Fruit fly (Drosophila melanogaster): ENCODE data around the gene Spn28Da.
A peak's percentile ranks its signal among the peaks of the same experiment; 100 is the strongest.

The Spn28Da gene

DNA sequence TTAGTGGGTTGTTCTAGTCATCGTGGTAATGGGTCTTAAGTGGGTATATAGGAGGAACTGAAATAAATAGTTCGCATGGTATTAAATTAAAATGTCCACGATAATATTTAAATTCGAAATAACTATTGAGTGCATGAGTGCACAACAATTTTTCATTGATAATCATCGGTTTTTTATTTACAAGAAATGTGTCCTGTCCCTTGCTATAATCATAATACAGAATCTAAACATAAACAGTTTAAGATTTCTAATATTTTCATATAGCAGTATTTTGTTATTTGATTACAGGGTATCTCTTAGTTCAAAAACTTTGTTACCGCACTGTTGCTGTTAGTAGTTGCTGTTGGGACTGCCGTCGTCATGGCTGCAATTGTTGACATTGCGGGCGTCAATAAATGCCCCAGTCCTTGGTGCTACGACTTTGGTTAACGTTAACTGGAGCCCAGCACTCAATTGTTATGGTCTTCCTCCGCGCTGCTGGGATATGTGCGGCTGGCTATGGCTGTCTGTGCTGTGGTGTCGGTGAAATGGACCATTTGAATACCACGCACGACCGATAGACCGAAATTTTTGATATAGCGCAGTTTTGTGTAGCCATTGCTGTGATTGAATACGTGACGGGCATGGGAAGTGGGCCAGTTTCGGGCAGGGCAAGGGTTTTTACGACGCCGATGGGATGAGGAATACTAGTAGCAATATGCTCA, 17.0 kb downstream of the Spn28Da start (continued):
- peak; percentile 71 for TF ChIP-seq Atf6 (GFP tag; IDR thresholded peaks at IDR 0.05)
- TF ChIP-seq phol (tag; optimal IDR thresholded peaks at IDR 0.05): peak; percentile 49
- TF ChIP-seq CG18262 (tag; optimal IDR thresholded peaks at IDR 0.05): peak; percentile 50
- TF ChIP-seq CG15073 (GFP tag; optimal IDR thresholded peaks at IDR 0.05): no peak
- no peak for TF ChIP-seq CG16813 (GFP tag; IDR thresholded peaks at IDR 0.05; ENCODE audit: partially characterized antibody)
- no peak for TF ChIP-seq Ets97D (GFP tag; optimal IDR thresholded peaks at IDR 0.05)
- no peak for TF ChIP-seq CG3163 (GFP tag; optimal IDR thresholded peaks at IDR 0.05)
- no peak for TF ChIP-seq HLH54F (GFP tag; optimal IDR thresholded peaks at IDR 0.05)
- TF ChIP-seq gce (GFP tag; IDR thresholded peaks at IDR 0.05): no peak
- no peak for TF ChIP-seq sim (GFP tag; IDR thresholded peaks at IDR 0.05)
- TF ChIP-seq Doc3 (GFP tag; IDR thresholded peaks at IDR 0.05; ENCODE audit: partially characterized antibody): no peak
- no peak for TF ChIP-seq CG34224 (GFP tag; IDR thresholded peaks at IDR 0.05; ENCODE audit: partially characterized antibody)
- no peak for TF ChIP-seq CG4328 (GFP tag; optimal IDR thresholded peaks at IDR 0.05)
- no peak for TF ChIP-seq ac (GFP tag; optimal IDR thresholded peaks at IDR 0.05)
- TF ChIP-seq CG13287 (GFP tag; IDR thresholded peaks at IDR 0.05; ENCODE audit: partially characterized antibody): no peak
- peak; percentile 96 for TF ChIP-seq abd-A (tag; optimal IDR thresholded peaks at IDR 0.05)
- peak; percentile 63 for TF ChIP-seq scrt (GFP tag; optimal IDR thresholded peaks at IDR 0.05)
- TF ChIP-seq HLH3B (GFP tag; IDR thresholded peaks at IDR 0.05): no peak
- TF ChIP-seq Drgx (GFP tag; IDR thresholded peaks at IDR 0.05): no peak
- peak; percentile 46 for TF ChIP-seq CG9932 (GFP tag; IDR thresholded peaks at IDR 0.05)
- TF ChIP-seq E2f2 (GFP tag; IDR thresholded peaks at IDR 0.05): peak; percentile 11; the same call in 1 of the 2 replicates
- peak; percentile 42 for TF ChIP-seq Hr3 (GFP tag; optimal IDR thresholded peaks at IDR 0.05)
- TF ChIP-seq lov (optimal IDR thresholded peaks at IDR 0.05): no peak
- TF ChIP-seq lov (GFP tag; IDR thresholded peaks at IDR 0.05): no peak
- no peak for TF ChIP-seq CG2129 (GFP tag; IDR thresholded peaks at IDR 0.05; ENCODE audit: partially characterized antibody)
- peak; percentile 39 for TF ChIP-seq Abd-B (GFP tag; optimal IDR thresholded peaks at IDR 0.05)
- TF ChIP-seq bsh (GFP tag; optimal IDR thresholded peaks at IDR 0.05): peak in 1 of 2 experiments; percentile 3
- TF ChIP-seq inv (GFP tag; IDR thresholded peaks at IDR 0.05; ENCODE audit: partially characterized antibody): no peak
- peak; percentile 58 for TF ChIP-seq lilli (GFP tag; optimal IDR thresholded peaks at IDR 0.05)
- no peak for TF ChIP-seq run (tag; optimal IDR thresholded peaks at IDR 0.05)
- no peak for TF ChIP-seq CG11085 (GFP tag; IDR thresholded peaks at IDR 0.05)
- peak; percentile 44 for TF ChIP-seq Sox100B (GFP tag; optimal IDR thresholded peaks at IDR 0.05)
- no peak for TF ChIP-seq p53 (GFP tag; optimal IDR thresholded peaks at IDR 0.05)
- TF ChIP-seq CG7963 (GFP tag; IDR thresholded peaks at IDR 0.05; ENCODE audit: partially characterized antibody): no peak
- TF ChIP-seq psq (GFP tag; optimal IDR thresholded peaks at IDR 0.05): no peak
- TF ChIP-seq Dref (GFP tag; IDR thresholded peaks at IDR 0.05): no peak
- no peak for TF ChIP-seq Mes4 (GFP tag; optimal IDR thresholded peaks at IDR 0.05)
- no peak for TF ChIP-seq CG1024 (GFP tag; IDR thresholded peaks at IDR 0.05)
- TF ChIP-seq CG8281 (tag; optimal IDR thresholded peaks at IDR 0.05): no peak
- no peak for TF ChIP-seq Aef1 (GFP tag; IDR thresholded peaks at IDR 0.05)
- no peak for TF ChIP-seq CG12299 (tag; optimal IDR thresholded peaks at IDR 0.05)
- no peak for TF ChIP-seq prd (optimal IDR thresholded peaks at IDR 0.05)
- 0 out of 3 replicates have a peak, but pooled peaks have one; percentile 8 for TF ChIP-seq prd (GFP tag; IDR thresholded peaks at IDR 0.05)
- TF ChIP-seq sna (GFP tag; IDR thresholded peaks at IDR 0.05; ENCODE audit: partially characterized antibody): no peak
- no peak for TF ChIP-seq nerfin-2 (GFP tag; IDR thresholded peaks at IDR 0.05; ENCODE audit: partially characterized antibody)
- no peak for TF ChIP-seq CG4707 (GFP tag; optimal IDR thresholded peaks at IDR 0.05)
- TF ChIP-seq Dfd (GFP tag; optimal IDR thresholded peaks at IDR 0.05): no peak
- TF ChIP-seq CG7372 (GFP tag; IDR thresholded peaks at IDR 0.05): no peak
- no peak for TF ChIP-seq ken (GFP tag; IDR thresholded peaks at IDR 0.05)
- TF ChIP-seq CG10565 (GFP tag; optimal IDR thresholded peaks at IDR 0.05): no peak

Measured in whole organism, embryonic.